Worm (Caenorhabditis elegans): ENCODE results near the gene pcf-11.

DNA sequence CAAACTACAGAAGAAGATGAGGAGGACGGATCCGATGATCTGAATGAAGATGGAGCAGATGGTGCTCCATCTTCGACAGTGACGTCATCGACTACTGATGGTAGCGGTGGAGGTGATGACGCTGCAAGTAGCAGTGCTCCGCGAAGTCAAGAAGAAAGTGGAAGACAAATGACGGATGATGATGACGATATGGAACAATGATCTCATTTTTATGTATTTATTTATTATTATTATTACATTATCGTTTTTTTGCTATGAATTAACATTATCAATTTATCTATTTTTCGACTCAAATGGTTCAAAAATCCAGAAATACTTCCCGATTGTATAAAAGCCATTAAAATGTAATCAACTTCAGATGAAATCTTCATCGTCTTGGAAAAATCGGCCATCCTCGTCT is 3.0 kb upstream of the pcf-11 start, which contains the start of gene R144.3:
- no peak for TF ChIP-seq mdl-1 (tag; optimal IDR thresholded peaks at IDR 0.05)
- no peak for TF ChIP-seq ama-1 (optimal IDR thresholded peaks at IDR 0.05)
- TF ChIP-seq eor-1 (tag; optimal IDR thresholded peaks at IDR 0.05) = no peak
- TF ChIP-seq ztf-4 (tag; optimal IDR thresholded peaks at IDR 0.05) = no peak
- TF ChIP-seq egl-27 (tag; optimal IDR thresholded peaks at IDR 0.05) = no peak
- TF ChIP-seq ZK546.5 (tag; optimal IDR thresholded peaks at IDR 0.05) = no peak

Measured in whole organism, L3 larva.